Fruit fly (Drosophila melanogaster) whole organism, embryonic: Measurements from ENCODE around the gene CG43901.

Source experiments
- Antp ChIP-seq: fragments of 200-800 bp; sonication (Bioruptor generic); optimal IDR thresholded peaks from 3 replicates; lab custom pipeline; 2016; ENCODE audit warnings: missing biosample characterization, missing genetic modification characterization
- Bdp1 ChIP-seq: fragments of 200-800 bp; sonication (Bioruptor generic); optimal IDR thresholded peaks from 3 replicates; lab custom pipeline; 2016; ENCODE audit warnings: missing biosample characterization, missing genetic modification characterization
- CG10543 ChIP-seq: fragments of 200-800 bp; sonication (Bioruptor generic); optimal IDR thresholded peaks from 3 replicates; lab custom pipeline; 2017; ENCODE audit warnings: missing biosample characterization, mild to moderate bottlenecking, missing genetic modification characterization, moderate library complexity
- CG16863 ChIP-seq: fragments of 200-800 bp; sonication (Bioruptor generic); optimal IDR thresholded peaks from 3 replicates; lab custom pipeline; 2016; ENCODE audit warnings: missing biosample characterization, missing genetic modification characterization
- CG18764 ChIP-seq: fragments of 200-800 bp; sonication (Bioruptor generic); optimal IDR thresholded peaks from 3 replicates; lab custom pipeline; 2016; ENCODE audit warnings: missing biosample characterization, missing genetic modification characterization
- CG30431 ChIP-seq: fragments of 200-800 bp; sonication (Bioruptor generic); optimal IDR thresholded peaks from 2 replicates; lab custom pipeline; 2017; ENCODE audit warnings: missing biosample characterization, missing genetic modification characterization
- CG31365 ChIP-seq: fragments of 200-800 bp; sonication (Bioruptor generic); optimal IDR thresholded peaks from 2 replicates; lab custom pipeline; 2018; ENCODE audit warnings: missing biosample characterization, mild to moderate bottlenecking, missing genetic modification characterization
- CG5180 ChIP-seq: fragments of 200-800 bp; sonication (Bioruptor generic); optimal IDR thresholded peaks from 3 replicates; lab custom pipeline; 2017; ENCODE audit warnings: missing biosample characterization, missing genetic modification characterization, mild to moderate bottlenecking, moderate library complexity, missing genetic modification reagents
- CG9437 ChIP-seq: fragments of 200-800 bp; sonication (Bioruptor generic); optimal IDR thresholded peaks from 2 replicates; lab custom pipeline; 2018; ENCODE audit warnings: missing biosample characterization, mild to moderate bottlenecking, missing genetic modification characterization
- CG9932 ChIP-seq: fragments of 200-800 bp; sonication (Bioruptor generic); IDR thresholded peaks from 2 replicates; pipeline ENCODE4 v1.3.6; 2022; ENCODE audit warnings: missing biosample characterization, missing genetic modification characterization
- CHES-1-like ChIP-seq: fragments of 200-800 bp; sonication (Bioruptor generic); optimal IDR thresholded peaks from 2 replicates; lab custom pipeline; 2016; ENCODE audit warnings: missing biosample characterization, missing genetic modification characterization
- CoRest ChIP-seq: fragments of 200-800 bp; sonication (Bioruptor generic); optimal IDR thresholded peaks from 3 replicates; lab custom pipeline; 2018; ENCODE audit warnings: missing biosample characterization, mild to moderate bottlenecking, missing genetic modification characterization, moderate library complexity
- Eip74EF ChIP-seq, 2 experiments: fragments of 200-800 bp in 1 of 2; fragments of >200 bp in 1 of 2; sonication (Bioruptor generic) in 1 of 2; optimal IDR thresholded peaks; 2 replicates each; lab custom pipeline; 2017 to 2019; ENCODE audit warnings: missing biosample characterization in 2 of 2, missing genetic modification characterization in 2 of 2, mild to moderate bottlenecking in 1 of 2, moderate library complexity in 1 of 2
- H2.0 ChIP-seq: fragments of 200-800 bp; sonication (Bioruptor generic); IDR thresholded peaks from 2 replicates; pipeline ENCODE4 v1.3.6; 2022; ENCODE audit warnings: missing biosample characterization, missing genetic modification characterization
- HLH4C ChIP-seq: fragments of 200-800 bp; sonication (Bioruptor generic); IDR thresholded peaks from 3 replicates; pipeline ENCODE4 v1.3.6; 2022; ENCODE audit warnings: missing biosample characterization, missing genetic modification characterization; ENCODE audit not compliant: partially characterized antibody
- HLH54F ChIP-seq: fragments of 200-800 bp; sonication (Bioruptor generic); optimal IDR thresholded peaks from 3 replicates; lab custom pipeline; 2016; ENCODE audit warnings: missing biosample characterization, missing genetic modification characterization
- HmgZ ChIP-seq: fragments of 200-800 bp; sonication (Bioruptor generic); optimal IDR thresholded peaks from 2 replicates; lab custom pipeline; 2018; ENCODE audit warnings: missing biosample characterization, mild to moderate bottlenecking, missing genetic modification characterization
- MBD-R2 ChIP-seq: fragments of 200-800 bp; sonication (Bioruptor generic); IDR thresholded peaks from 2 replicates; pipeline ENCODE4 v1.3.6; 2022; ENCODE audit warnings: missing biosample characterization, missing genetic modification characterization
- Med ChIP-seq: fragments of 200-800 bp; sonication (Bioruptor generic); peaks from one replicate; lab custom pipeline; 2016; ENCODE audit warnings: missing biosample characterization, missing genetic modification characterization, mild to moderate bottlenecking, inconsistent platforms, moderate library complexity
- NC2β ChIP-seq: fragments of 200-800 bp; sonication (Bioruptor generic); optimal IDR thresholded peaks from 2 replicates; lab custom pipeline; 2016; ENCODE audit warnings: missing biosample characterization, missing genetic modification characterization
- Oaz ChIP-seq: fragments of 200-800 bp; sonication (Bioruptor generic); IDR thresholded peaks from 2 replicates; pipeline ENCODE4 v1.3.6; 2022; ENCODE audit warnings: missing biosample characterization, missing genetic modification characterization
- Poxn ChIP-seq: fragments of 200-800 bp; sonication (Bioruptor generic); IDR thresholded peaks from 2 replicates; pipeline ENCODE4 v1.3.6; 2022; ENCODE audit warnings: missing biosample characterization, missing genetic modification characterization
- Ptx1 ChIP-seq: fragments of 200-800 bp; sonication (Bioruptor generic); IDR thresholded peaks from 2 replicates; pipeline ENCODE4 v1.3.6; 2022; ENCODE audit warnings: missing biosample characterization, missing genetic modification characterization
- Stat92E ChIP-seq, 3 experiments: fragments of >200 bp in 2 of 3; fragments of 200-800 bp in 1 of 3; sonication (Bioruptor generic) in 1 of 3; optimal IDR thresholded peaks; 2 replicates each; lab custom pipeline; 2017 to 2019; ENCODE audit warnings: missing biosample characterization in 3 of 3, missing genetic modification characterization in 3 of 3, mild to moderate bottlenecking in 1 of 3, moderate library complexity in 1 of 3
- Trl ChIP-seq, 3 experiments: fragments of >200 bp in 2 of 3; fragments of 200-800 bp in 1 of 3; sonication (Bioruptor generic) in 1 of 3; optimal IDR thresholded peaks; 2 replicates in 1 of 3; 3 replicates in 2 of 3; lab custom pipeline; 2016 to 2017; ENCODE audit warnings: missing biosample characterization in 1 of 3, missing genetic modification characterization in 1 of 3
- amos ChIP-seq: fragments of 200-800 bp; sonication (Bioruptor generic); IDR thresholded peaks from 2 replicates; pipeline ENCODE4 v1.3.6; 2022; ENCODE audit warnings: missing biosample characterization, missing genetic modification characterization; ENCODE audit not compliant: partially characterized antibody
- bcd ChIP-seq: fragments of 200-800 bp; sonication (Bioruptor generic); optimal IDR thresholded peaks from 2 replicates; lab custom pipeline; 2017; ENCODE audit warnings: missing biosample characterization, mild to moderate bottlenecking, missing genetic modification characterization
- bigmax ChIP-seq: fragments of 200-800 bp; sonication (Bioruptor generic); optimal IDR thresholded peaks from 2 replicates; lab custom pipeline; 2018; ENCODE audit warnings: missing biosample characterization, mild to moderate bottlenecking, missing genetic modification characterization
- cg ChIP-seq: fragments of 200-800 bp; sonication (Bioruptor generic); optimal IDR thresholded peaks from 3 replicates; lab custom pipeline; 2019; ENCODE audit warnings: missing biosample characterization, mild to moderate bottlenecking, missing genetic modification characterization, moderate library complexity
- chm ChIP-seq: fragments of 200-800 bp; sonication (Bioruptor generic); IDR thresholded peaks from 2 replicates; pipeline ENCODE4 v1.3.6; 2022; ENCODE audit warnings: missing biosample characterization, missing genetic modification characterization
- corto ChIP-seq: fragments of 200-800 bp; sonication (Bioruptor generic); optimal IDR thresholded peaks from 2 replicates; lab custom pipeline; 2016; ENCODE audit warnings: missing biosample characterization, mild to moderate bottlenecking, missing genetic modification characterization, moderate library complexity
- croc ChIP-seq: fragments of 200-800 bp; sonication (Bioruptor generic); conservative IDR thresholded peaks from 3 replicates; pipeline ENCODE4 v1.3.6; 2022; ENCODE audit warnings: missing biosample characterization, missing genetic modification characterization
- crol ChIP-seq: fragments of 200-800 bp; sonication (Bioruptor generic); IDR thresholded peaks from 2 replicates; pipeline ENCODE4 v1.3.6; 2022; ENCODE audit warnings: missing biosample characterization, missing genetic modification characterization
- eve ChIP-seq, 2 experiments: fragments of >200 bp; optimal IDR thresholded peaks; 2 replicates each; lab custom pipeline; 2017; ENCODE audit warnings: missing biosample characterization in 2 of 2, missing genetic modification characterization in 2 of 2
- exex ChIP-seq: fragments of 200-800 bp; sonication (Bioruptor generic); optimal IDR thresholded peaks from 4 replicates; lab custom pipeline; 2018; ENCODE audit warnings: missing biosample characterization, mild to moderate bottlenecking, missing genetic modification characterization, moderate library complexity
- grau ChIP-seq: fragments of 200-800 bp; optimal IDR thresholded peaks from 3 replicates; lab custom pipeline; 2019; ENCODE audit warnings: missing biosample characterization, mild to moderate bottlenecking, missing genetic modification characterization, moderate library complexity
- hkb ChIP-seq, 2 experiments: fragments of 200-800 bp in 1 of 2; fragments of >200 bp in 1 of 2; sonication (Bioruptor generic) in 1 of 2; IDR thresholded peaks in 1 of 2; optimal IDR thresholded peaks in 1 of 2; 2 replicates each; pipeline versions ENCODE4 v1.3.6 to Lab custom; 2017 to 2022; ENCODE audit warnings: missing biosample characterization in 1 of 2, missing genetic modification characterization in 1 of 2
- lmd ChIP-seq: fragments of 200-800 bp; sonication (Bioruptor generic); IDR thresholded peaks from 2 replicates; pipeline ENCODE4 v1.3.6; 2022; ENCODE audit warnings: missing biosample characterization, missing genetic modification characterization
- mam ChIP-seq: fragments of 200-800 bp; sonication (Bioruptor generic); optimal IDR thresholded peaks from 3 replicates; lab custom pipeline; 2016; ENCODE audit warnings: missing biosample characterization, missing genetic modification characterization
- nmo ChIP-seq: fragments of 200-800 bp; sonication (Bioruptor generic); optimal IDR thresholded peaks from 2 replicates; lab custom pipeline; 2018; ENCODE audit warnings: missing biosample characterization, mild to moderate bottlenecking, missing genetic modification characterization, moderate library complexity
- peb ChIP-seq: fragments of 200-800 bp; sonication (Bioruptor generic); IDR thresholded peaks from 2 replicates; pipeline ENCODE4 v1.3.6; 2022; ENCODE audit warnings: missing biosample characterization, missing genetic modification characterization
- pfk ChIP-seq: fragments of 200-800 bp; sonication (Bioruptor generic); optimal IDR thresholded peaks from 2 replicates; lab custom pipeline; 2018; ENCODE audit warnings: missing biosample characterization, mild to moderate bottlenecking, missing genetic modification characterization, moderate library complexity
- phol ChIP-seq: fragments of 200-800 bp; sonication (Bioruptor generic); optimal IDR thresholded peaks from 3 replicates; lab custom pipeline; 2018; ENCODE audit warnings: missing biosample characterization, mild to moderate bottlenecking, missing genetic modification characterization, moderate library complexity
- pros ChIP-seq: fragments of 200-800 bp; sonication (Bioruptor generic); optimal IDR thresholded peaks from 3 replicates; lab custom pipeline; 2019; ENCODE audit warnings: missing biosample characterization, mild to moderate bottlenecking, missing genetic modification characterization, moderate library complexity
- sr ChIP-seq: fragments of 200-800 bp; sonication (Bioruptor generic); IDR thresholded peaks from 3 replicates; pipeline ENCODE4 v1.3.6; 2022; ENCODE audit warnings: missing biosample characterization, missing genetic modification characterization
- stc ChIP-seq: fragments of 200-800 bp; sonication (Bioruptor generic); IDR thresholded peaks from 2 replicates; pipeline ENCODE4 v1.3.6; 2022; ENCODE audit warnings: missing biosample characterization, missing genetic modification characterization
- wor ChIP-seq: fragments of 200-800 bp; sonication (Bioruptor generic); IDR thresholded peaks from 2 replicates; pipeline ENCODE4 v1.3.6; 2022; ENCODE audit warnings: missing biosample characterization, missing genetic modification characterization
- yki ChIP-seq: fragments of >200 bp; optimal IDR thresholded peaks from 3 replicates; lab custom pipeline; 2018
- z ChIP-seq: fragments of 200-800 bp; sonication (Bioruptor generic); IDR thresholded peaks from 3 replicates; pipeline ENCODE4 v1.3.6; 2022; ENCODE audit warnings: missing biosample characterization, missing genetic modification characterization
- zen ChIP-seq: fragments of 200-800 bp; sonication (Bioruptor generic); optimal IDR thresholded peaks from 3 replicates; lab custom pipeline; 2018; ENCODE audit warnings: missing biosample characterization, mild to moderate bottlenecking, missing genetic modification characterization, moderate library complexity
- zen2 ChIP-seq: fragments of 200-800 bp; sonication (Bioruptor generic); IDR thresholded peaks from 3 replicates; pipeline ENCODE4 v1.3.6; 2022; ENCODE audit warnings: missing biosample characterization, missing genetic modification characterization; ENCODE audit not compliant: partially characterized antibody

The CG43901 gene

DNA sequence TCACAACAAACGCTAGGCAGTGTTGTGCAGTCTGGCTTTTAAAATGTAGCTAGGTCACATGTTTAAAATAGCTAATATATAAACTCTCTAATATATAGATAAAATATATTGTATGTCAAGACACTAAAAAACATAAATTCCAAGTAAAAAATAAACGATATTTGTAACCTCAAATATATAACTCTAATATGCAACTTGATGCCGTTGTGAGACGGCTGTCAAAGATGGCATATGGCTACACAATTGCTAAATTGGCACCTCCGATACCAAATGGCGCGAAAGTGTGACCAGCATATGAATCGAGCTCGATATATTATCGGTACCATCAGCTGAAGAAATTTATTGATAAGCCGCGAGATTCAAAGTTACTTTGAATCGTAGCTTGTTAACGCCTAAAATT, 6.3 kb upstream of the CG43901 start, which contains the start of gene CG1582:
TSS of gene CG1582 (minus strand) at position 71 of the 400 bp plus-strand sequence.
- TF ChIP-seq CG9437 (GFP tag; lab: Kevin White, UChicago) = peak; percentile 44
- TF ChIP-seq wor (GFP tag; lab: Robert Waterston, UW) = no peak
- TF ChIP-seq peb (GFP tag; lab: Robert Waterston, UW) = no peak
- peak; percentile 63 for TF ChIP-seq CoRest (tag; lab: Kevin White, UChicago)
- no peak for TF ChIP-seq chm (GFP tag; lab: Robert Waterston, UW)
- TF ChIP-seq cg = no peak
- peak; percentile 24 for TF ChIP-seq bcd (GFP tag; lab: Kevin White, UChicago)
- TF ChIP-seq zen (tag; lab: Kevin White, UChicago) = peak; percentile 5
- no peak for TF ChIP-seq HLH54F
- TF ChIP-seq stc = no peak
- TF ChIP-seq nmo (GFP tag; lab: Kevin White, UChicago) = peak; percentile 62
- no peak for TF ChIP-seq H2.0 (GFP tag; lab: Robert Waterston, UW)
- no peak for TF ChIP-seq lmd (GFP tag; lab: Robert Waterston, UW)
- peak; percentile 47 for TF ChIP-seq CG9932 (GFP tag; lab: Robert Waterston, UW)
- no peak for TF ChIP-seq Stat92E (GFP tag; optimal IDR thresholded peaks at IDR 0.05; lab: Kevin White, UChicago)
- no peak for TF ChIP-seq Eip74EF (GFP tag; optimal IDR thresholded peaks at IDR 0.05; lab: Kevin White, UChicago)
- TF ChIP-seq phol (tag; lab: Kevin White, UChicago) = peak; percentile 76
- no peak for TF ChIP-seq eve (GFP tag; optimal IDR thresholded peaks at IDR 0.05; lab: Kevin White, UChicago)
- TF ChIP-seq corto (GFP tag; lab: Kevin White, UChicago) = no peak
- TF ChIP-seq hkb (optimal IDR thresholded peaks at IDR 0.05; lab: Kevin White, UChicago) = no peak
- TF ChIP-seq hkb (GFP tag; IDR thresholded peaks at IDR 0.05; lab: Robert Waterston, UW) = no peak
- no peak for TF ChIP-seq CG31365 (tag; lab: Kevin White, UChicago)
- no peak for TF ChIP-seq croc
- no peak for TF ChIP-seq pfk
- TF ChIP-seq exex (tag; lab: Kevin White, UChicago) = no peak
- TF ChIP-seq mam (GFP tag; lab: Kevin White, UChicago) = peak; percentile 3
- TF ChIP-seq Poxn (GFP tag; lab: Robert Waterston, UW) = no peak
- no peak for TF ChIP-seq Bdp1
- no peak for TF ChIP-seq CHES-1-like (GFP tag; lab: Kevin White, UChicago)
- no peak for TF ChIP-seq CG5180 (GFP tag; lab: Kevin White, UChicago)
- no peak for TF ChIP-seq HLH4C
- TF ChIP-seq sr = no peak
- no peak for TF ChIP-seq HmgZ
- peak; percentile 50 for TF ChIP-seq grau (tag; lab: Kevin White, UChicago)
- no peak for TF ChIP-seq CG10543 (GFP tag; lab: Kevin White, UChicago)
- no peak for TF ChIP-seq pros (GFP tag; lab: Kevin White, UChicago)
- no peak for TF ChIP-seq zen2 (GFP tag; lab: Robert Waterston, UW)
- TF ChIP-seq MBD-R2 (GFP tag; lab: Robert Waterston, UW) = peak; percentile 78
- no peak for TF ChIP-seq Trl (optimal IDR thresholded peaks at IDR 0.05; lab: Kevin White, UChicago)
- no peak for TF ChIP-seq Trl (GFP tag; optimal IDR thresholded peaks at IDR 0.05; lab: Kevin White, UChicago)
- no peak for TF ChIP-seq yki (lab: Kevin White, UChicago)
- TF ChIP-seq z (GFP tag; lab: Robert Waterston, UW) = no peak
- no peak for TF ChIP-seq Oaz (GFP tag; lab: Robert Waterston, UW)
- no peak for TF ChIP-seq CG30431 (GFP tag; lab: Kevin White, UChicago)
- no peak for TF ChIP-seq CG18764 (GFP tag; lab: Kevin White, UChicago)
- no peak for TF ChIP-seq Antp (GFP tag; lab: Kevin White, UChicago)
- no peak for TF ChIP-seq crol (GFP tag; lab: Robert Waterston, UW)
- peak; percentile 51 for TF ChIP-seq Med (GFP tag; lab: Kevin White, UChicago)
- peak; percentile 34; the same call in 1 of the 2 replicates for TF ChIP-seq amos (GFP tag; lab: Robert Waterston, UW)
- TF ChIP-seq bigmax (GFP tag; lab: Kevin White, UChicago) = no peak
- TF ChIP-seq NC2β (GFP tag; lab: Kevin White, UChicago) = no peak
- no peak for TF ChIP-seq Ptx1
- TF ChIP-seq CG16863 (GFP tag; lab: Kevin White, UChicago) = no peak
